Worm (Caenorhabditis elegans) whole organism, L1 larva: ENCODE data around the gene nhr-19.

Source experiments
- C04F5.9 ChIP-seq: sonication (generic microtip); optimal IDR thresholded peaks from 2 replicates; lab custom pipeline; 2016; ENCODE audit warnings: missing genetic modification characterization, missing compliant biosample characterization
- C16A3.4 ChIP-seq: fragments of 150-350 bp; optimal IDR thresholded peaks from 2 replicates; lab custom pipeline; 2014; ENCODE audit warnings: missing biosample characterization, missing genetic modification characterization
- C34B4.2 ChIP-seq: sonication (generic microtip); optimal IDR thresholded peaks from 2 replicates; lab custom pipeline; 2017; ENCODE audit warnings: mild to moderate bottlenecking, missing genetic modification characterization, missing compliant biosample characterization
- Y116A8C.19 ChIP-seq: sonication (generic microtip); optimal IDR thresholded peaks from 2 replicates; lab custom pipeline; 2016; ENCODE audit warnings: missing compliant biosample characterization, missing genetic modification characterization, borderline replicate concordance
- aly-2 ChIP-seq: fragments of 150-350 bp; optimal IDR thresholded peaks from 2 replicates; lab custom pipeline; 2014; ENCODE audit warnings: missing biosample characterization, missing genetic modification characterization
- ama-1 ChIP-seq: fragments of 150-350 bp; optimal IDR thresholded peaks from 2 replicates; lab custom pipeline; 2014
- blmp-1 ChIP-seq: fragments of 150-350 bp; optimal IDR thresholded peaks from 2 replicates; lab custom pipeline; 2014; ENCODE audit warnings: missing biosample characterization, missing genetic modification characterization
- ceh-63 ChIP-seq: fragments of 200-800 bp; sonication (Bioruptor generic); optimal IDR thresholded peaks from 2 replicates; lab custom pipeline; 2018; ENCODE audit warnings: mild to moderate bottlenecking, missing genetic modification characterization, missing compliant biosample characterization
- ceh-8 ChIP-seq: fragments of 200-800 bp; sonication (Bioruptor generic); optimal IDR thresholded peaks from 2 replicates; lab custom pipeline; 2018; ENCODE audit warnings: mild to moderate bottlenecking, missing genetic modification characterization, moderate library complexity, missing compliant biosample characterization
- ceh-82 ChIP-seq, 3 experiments: fragments of 150-350 bp in 1 of 3; sonication (generic microtip) in 2 of 3; optimal IDR thresholded peaks; 2 replicates each; lab custom pipeline; 2014 to 2017; ENCODE audit warnings: missing biosample characterization in 3 of 3, missing genetic modification characterization in 3 of 3
- ceh-88 ChIP-seq: fragments of 200-800 bp; sonication (Bioruptor generic); IDR thresholded peaks from 2 replicates; pipeline ENCODE4 v1.3.6; 2022; ENCODE audit warnings: missing genetic modification characterization, missing compliant biosample characterization
- ceh-90 ChIP-seq: sonication (generic microtip); optimal IDR thresholded peaks from 2 replicates; lab custom pipeline; 2016; ENCODE audit warnings: missing genetic modification characterization, missing compliant biosample characterization
- ces-1 ChIP-seq: fragments of 150-350 bp; optimal IDR thresholded peaks from 2 replicates; lab custom pipeline; 2014; ENCODE audit warnings: missing biosample characterization, missing genetic modification reagents, missing genetic modification characterization
- dpl-1 ChIP-seq, 3 experiments: fragments of 150-350 bp in 2 of 3; sonication (generic microtip) in 1 of 3; optimal IDR thresholded peaks; 2 replicates each; lab custom pipeline; 2014 to 2017; ENCODE audit warnings: missing biosample characterization in 3 of 3, missing genetic modification characterization in 3 of 3, missing genetic modification reagents in 3 of 3
- efl-1 ChIP-seq, 4 experiments: fragments of 150-350 bp; optimal IDR thresholded peaks in 3 of 4; peaks in 1 of 4; 1 replicate in 1 of 4; 2 replicates in 3 of 4; lab custom pipeline; 2014; ENCODE audit warnings: missing biosample characterization in 2 of 4, missing genetic modification characterization in 2 of 4, missing genetic modification reagents in 2 of 4
- egl-13 ChIP-seq: sonication (generic microtip); optimal IDR thresholded peaks from 2 replicates; lab custom pipeline; 2016; ENCODE audit warnings: missing genotype, missing genetic modification reagents, missing genetic modification characterization, missing compliant biosample characterization
- elt-2 ChIP-seq: sonication (generic microtip); optimal IDR thresholded peaks from 2 replicates; lab custom pipeline; 2016; ENCODE audit warnings: missing genetic modification characterization, mild to moderate bottlenecking, inconsistent platforms, missing compliant biosample characterization, missing genetic modification reagents
- fkh-10 ChIP-seq: sonication (generic microtip); optimal IDR thresholded peaks from 2 replicates; lab custom pipeline; 2017; ENCODE audit warnings: missing biosample characterization, missing genetic modification reagents, missing genetic modification characterization
- fkh-8 ChIP-seq: sonication (generic microtip); optimal IDR thresholded peaks from 2 replicates; lab custom pipeline; 2016; ENCODE audit warnings: mild to moderate bottlenecking, missing genetic modification characterization, missing compliant biosample characterization
- fos-1 ChIP-seq: fragments of 150-350 bp; optimal IDR thresholded peaks from 2 replicates; lab custom pipeline; 2014; ENCODE audit warnings: missing biosample characterization, missing genetic modification characterization
- grh-1 ChIP-seq: fragments of 200-800 bp; sonication (Bioruptor generic); IDR thresholded peaks from 2 replicates; pipeline ENCODE4 v1.3.6; 2022; ENCODE audit warnings: missing genetic modification reagents, missing genetic modification characterization, missing compliant biosample characterization
- hlh-4 ChIP-seq: sonication (generic microtip); optimal IDR thresholded peaks from 2 replicates; lab custom pipeline; 2016; ENCODE audit warnings: mild to moderate bottlenecking, missing genetic modification characterization, missing compliant biosample characterization
- hpl-2 ChIP-seq: fragments of 150-350 bp; optimal IDR thresholded peaks from 2 replicates; lab custom pipeline; 2014; ENCODE audit warnings: missing biosample characterization, missing genetic modification reagents, missing genetic modification characterization
- irx-1 ChIP-seq: sonication (generic microtip); optimal IDR thresholded peaks from 2 replicates; lab custom pipeline; 2016; ENCODE audit warnings: missing genetic modification characterization, missing compliant biosample characterization
- lin-14 ChIP-seq: fragments of 200-800 bp; sonication (Bioruptor generic); optimal IDR thresholded peaks from 2 replicates; lab custom pipeline; 2018; ENCODE audit warnings: mild to moderate bottlenecking, missing genetic modification characterization, moderate library complexity, missing compliant biosample characterization
- lin-35 ChIP-seq, 2 experiments: fragments of 150-350 bp; optimal IDR thresholded peaks; 2 replicates each; lab custom pipeline; 2014; ENCODE audit warnings: missing biosample characterization in 2 of 2, missing genetic modification characterization in 2 of 2, missing genetic modification reagents in 2 of 2
- lir-3 ChIP-seq: sonication (generic microtip); optimal IDR thresholded peaks from 2 replicates; lab custom pipeline; 2016; ENCODE audit warnings: mild to moderate bottlenecking, missing genetic modification characterization, moderate library complexity, missing compliant biosample characterization; ENCODE audit not compliant: poor library complexity
- lsy-2 ChIP-seq, 2 experiments: fragments of 150-350 bp; optimal IDR thresholded peaks; 2 replicates each; lab custom pipeline; 2014; ENCODE audit warnings: missing biosample characterization in 2 of 2, missing genetic modification characterization in 2 of 2
- mab-9 ChIP-seq: fragments of 200-800 bp; sonication (Bioruptor generic); IDR thresholded peaks from 2 replicates; pipeline ENCODE4 v1.3.6; 2022; ENCODE audit warnings: missing genetic modification reagents, missing genetic modification characterization, missing compliant biosample characterization
- mep-1 ChIP-seq: fragments of 150-350 bp; optimal IDR thresholded peaks from 2 replicates; lab custom pipeline; 2014; ENCODE audit warnings: missing biosample characterization, missing genetic modification characterization
- nhr-11 ChIP-seq: fragments of 150-350 bp; optimal IDR thresholded peaks from 2 replicates; lab custom pipeline; 2014; ENCODE audit warnings: missing biosample characterization, missing genetic modification characterization
- nhr-20 ChIP-seq: sonication (generic microtip); optimal IDR thresholded peaks from 2 replicates; lab custom pipeline; 2016; ENCODE audit warnings: mild to moderate bottlenecking, missing genetic modification characterization, missing compliant biosample characterization
- nhr-237 ChIP-seq: fragments of 150-350 bp; optimal IDR thresholded peaks from 2 replicates; lab custom pipeline; 2014; ENCODE audit warnings: missing biosample characterization, missing genetic modification characterization
- nhr-76 ChIP-seq: sonication (generic microtip); optimal IDR thresholded peaks from 2 replicates; lab custom pipeline; 2017; ENCODE audit warnings: missing biosample characterization, missing genetic modification characterization
- nhr-77 ChIP-seq: fragments of 150-350 bp; optimal IDR thresholded peaks from 2 replicates; lab custom pipeline; 2014; ENCODE audit warnings: missing biosample characterization, missing genetic modification characterization
- nhr-85 ChIP-seq: sonication (generic microtip); peaks from one replicate; lab custom pipeline; 2016; ENCODE audit warnings: missing genetic modification characterization, inconsistent platforms, missing compliant biosample characterization
- pax-3 ChIP-seq: fragments of 200-800 bp; sonication (Bioruptor generic); optimal IDR thresholded peaks from 2 replicates; lab custom pipeline; 2018; ENCODE audit warnings: mild to moderate bottlenecking, missing genetic modification characterization, moderate library complexity, missing compliant biosample characterization
- pqm-1 ChIP-seq: sonication (generic microtip); optimal IDR thresholded peaks from 3 replicates; lab custom pipeline; 2017; ENCODE audit warnings: missing biosample characterization, missing genetic modification characterization
- rnt-1 ChIP-seq: sonication (generic microtip); optimal IDR thresholded peaks from 2 replicates; lab custom pipeline; 2016; ENCODE audit warnings: mild to moderate bottlenecking, missing genetic modification characterization, moderate library complexity, missing compliant biosample characterization
- skn-1 ChIP-seq: fragments of 150-350 bp; optimal IDR thresholded peaks from 2 replicates; lab custom pipeline; 2014; ENCODE audit warnings: missing biosample characterization, missing genetic modification characterization
- snpc-4 ChIP-seq: fragments of 150-350 bp; optimal IDR thresholded peaks from 2 replicates; lab custom pipeline; 2014; ENCODE audit warnings: missing biosample characterization, missing genetic modification characterization
- snu-23 ChIP-seq: sonication (generic microtip); optimal IDR thresholded peaks from 2 replicates; lab custom pipeline; 2016; ENCODE audit warnings: missing genetic modification characterization, missing compliant biosample characterization
- sup-37 ChIP-seq: fragments of 200-800 bp; sonication (Bioruptor generic); optimal IDR thresholded peaks from 2 replicates; lab custom pipeline; 2018; ENCODE audit warnings: mild to moderate bottlenecking, missing genetic modification characterization, missing compliant biosample characterization
- swsn-7 ChIP-seq: sonication (generic microtip); optimal IDR thresholded peaks from 2 replicates; lab custom pipeline; 2016; ENCODE audit warnings: missing genetic modification characterization, missing compliant biosample characterization
- tbx-2 ChIP-seq: sonication (generic microtip); optimal IDR thresholded peaks from 2 replicates; lab custom pipeline; 2016; ENCODE audit warnings: missing genetic modification characterization, missing compliant biosample characterization
- unc-130 ChIP-seq: fragments of 150-350 bp; optimal IDR thresholded peaks from 2 replicates; lab custom pipeline; 2017; ENCODE audit warnings: missing biosample characterization, missing genetic modification characterization, inconsistent platforms
- unc-30 ChIP-seq: sonication (generic microtip); optimal IDR thresholded peaks from 2 replicates; lab custom pipeline; 2017; ENCODE audit warnings: missing biosample characterization, missing genetic modification characterization
- unc-62 ChIP-seq: fragments of 150-350 bp; optimal IDR thresholded peaks from 2 replicates; lab custom pipeline; 2014; ENCODE audit warnings: missing biosample characterization, missing genetic modification reagents, missing genetic modification characterization
- unc-98 ChIP-seq: fragments of 200-800 bp; sonication (Bioruptor generic); IDR thresholded peaks from 2 replicates; pipeline ENCODE4 v1.3.6; 2022; ENCODE audit warnings: missing genetic modification characterization, missing compliant biosample characterization
- vab-15 ChIP-seq: sonication (generic microtip); optimal IDR thresholded peaks from 2 replicates; lab custom pipeline; 2017; ENCODE audit warnings: missing genotype, mild to moderate bottlenecking, missing genetic modification characterization, missing compliant biosample characterization
- zag-1 ChIP-seq: fragments of 150-350 bp; optimal IDR thresholded peaks from 2 replicates; lab custom pipeline; 2014; ENCODE audit warnings: missing biosample characterization, missing genetic modification characterization

nhr-19 gene

DNA sequence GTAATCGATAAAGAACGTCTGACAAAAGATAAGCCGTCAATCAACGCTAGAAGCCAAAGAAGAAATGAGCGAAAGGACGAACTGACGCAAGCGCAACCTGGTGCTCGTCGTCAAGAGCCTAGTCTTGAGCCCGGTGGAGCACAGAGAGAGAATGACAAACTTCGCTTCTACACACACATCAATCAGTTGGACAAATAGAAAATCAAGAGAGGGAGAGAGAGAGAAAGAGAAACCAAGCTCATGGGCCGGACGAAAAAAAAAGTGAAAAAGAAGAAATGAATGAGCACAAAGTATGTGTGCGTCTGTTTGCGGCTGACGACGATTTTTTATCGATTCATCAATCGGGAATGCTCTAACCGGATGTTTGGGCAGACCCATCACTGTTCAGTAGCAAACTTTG, 15.8 kb upstream of the nhr-19 start (continued):
- TF ChIP-seq lsy-2 (tag; optimal IDR thresholded peaks at IDR 0.05; lab: Kevin White, UChicago): peak; percentile 19 to 55
- no peak for TF ChIP-seq unc-62
- TF ChIP-seq ceh-63 (GFP tag; lab: Kevin White, UChicago): no peak
- no peak for TF ChIP-seq tbx-2
- no peak for TF ChIP-seq pax-3 (tag; lab: Kevin White, UChicago)
- no peak for TF ChIP-seq pqm-1 (tag; lab: Kevin White, UChicago)
- TF ChIP-seq fos-1 (tag; lab: Kevin White, UChicago): no peak
- peak; percentile 2 to 12 for TF ChIP-seq efl-1 (optimal IDR thresholded peaks at IDR 0.05; lab: Kevin White, UChicago)
- TF ChIP-seq efl-1 (GFP tag; optimal IDR thresholded peaks at IDR 0.05 in 1 of 2; lab: Kevin White, UChicago): peak; percentile 17 to 92
- no peak for TF ChIP-seq dpl-1 (GFP tag; optimal IDR thresholded peaks at IDR 0.05; lab: Kevin White, UChicago)
- TF ChIP-seq nhr-11 (tag; lab: Kevin White, UChicago): no peak
- TF ChIP-seq snu-23 (GFP tag; lab: Kevin White, UChicago): peak; percentile 14
- peak in 1 of 2 experiments; percentile 0 for TF ChIP-seq lin-35 (GFP tag; optimal IDR thresholded peaks at IDR 0.05; lab: Kevin White, UChicago)
- no peak for TF ChIP-seq skn-1 (tag; lab: Kevin White, UChicago)
- no peak for TF ChIP-seq fkh-10 (GFP tag; lab: Kevin White, UChicago)
- no peak for TF ChIP-seq hpl-2 (GFP tag; lab: Kevin White, UChicago)
- no peak for TF ChIP-seq lir-3 (tag; lab: Kevin White, UChicago)
- no peak for TF ChIP-seq nhr-20
- no peak for TF ChIP-seq mep-1
- no peak for TF ChIP-seq aly-2
- no peak for TF ChIP-seq nhr-76 (tag; lab: Kevin White, UChicago)
- no peak for TF ChIP-seq ceh-8 (GFP tag; lab: Kevin White, UChicago)
- TF ChIP-seq zag-1 (tag; lab: Kevin White, UChicago): no peak
- TF ChIP-seq hlh-4 (tag; lab: Kevin White, UChicago): no peak
- no peak for TF ChIP-seq ces-1
- TF ChIP-seq C04F5.9 (tag; lab: Kevin White, UChicago): no peak
- no peak for TF ChIP-seq ceh-90 (tag; lab: Kevin White, UChicago)
- peak; percentile 35 for TF ChIP-seq nhr-77 (tag; lab: Kevin White, UChicago)
- TF ChIP-seq ama-1 (lab: Kevin White, UChicago): no peak
- peak; percentile 66 for TF ChIP-seq rnt-1 (tag; lab: Kevin White, UChicago)
- TF ChIP-seq vab-15 (tag; lab: Kevin White, UChicago): no peak
- TF ChIP-seq lin-14 (GFP tag; lab: Kevin White, UChicago): peak; percentile 48
- TF ChIP-seq C16A3.4 (tag; lab: Kevin White, UChicago): peak; percentile 2
- no peak for TF ChIP-seq mab-9
- TF ChIP-seq ceh-88 (GFP tag; lab: Robert Waterston, UW): no peak
- TF ChIP-seq blmp-1 (tag; lab: Kevin White, UChicago): no peak
- no peak for TF ChIP-seq fkh-8 (tag; lab: Kevin White, UChicago)
- no peak for TF ChIP-seq egl-13 (tag; lab: Kevin White, UChicago)

DNA sequence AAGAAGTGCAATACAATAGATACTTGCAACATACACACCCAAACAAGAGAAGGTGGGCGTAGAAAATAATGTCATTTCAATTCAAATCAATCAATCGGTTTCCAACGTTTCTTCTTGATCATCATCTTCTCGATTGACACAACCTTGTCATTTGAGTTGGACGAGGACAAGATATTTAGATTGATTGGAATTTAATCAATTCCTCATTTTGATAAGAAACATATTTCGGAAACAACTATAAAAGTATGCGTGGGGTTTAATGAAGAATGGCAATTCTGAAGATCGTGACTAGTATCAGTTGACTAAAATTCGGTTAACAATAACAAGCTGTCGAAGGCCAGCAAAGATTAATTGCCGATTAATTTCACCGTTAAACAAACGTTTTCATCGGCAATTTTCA, 15.3 kb upstream of the nhr-19 start:
- TF ChIP-seq snpc-4: no peak
- TF ChIP-seq fkh-8 (tag; lab: Kevin White, UChicago): no peak
- no peak for TF ChIP-seq elt-2 (tag; lab: Kevin White, UChicago)
- peak; percentile 37 for TF ChIP-seq vab-15 (tag; lab: Kevin White, UChicago)
- no peak for TF ChIP-seq Y116A8C.19 (tag; lab: Kevin White, UChicago)
- no peak for TF ChIP-seq hpl-2 (GFP tag; lab: Kevin White, UChicago)
- TF ChIP-seq lin-14 (GFP tag; lab: Kevin White, UChicago): peak; percentile 56
- TF ChIP-seq nhr-237 (tag; lab: Kevin White, UChicago): no peak
- no peak for TF ChIP-seq unc-30
- peak; percentile 36 for TF ChIP-seq blmp-1 (tag; lab: Kevin White, UChicago)
- no peak for TF ChIP-seq ceh-88 (GFP tag; lab: Robert Waterston, UW)
- no peak for TF ChIP-seq sup-37 (GFP tag; lab: Kevin White, UChicago)
- TF ChIP-seq lir-3 (tag; lab: Kevin White, UChicago): no peak
- TF ChIP-seq ces-1: no peak
- TF ChIP-seq ceh-82 (tag; optimal IDR thresholded peaks at IDR 0.05; lab: Kevin White, UChicago): no peak
- no peak for TF ChIP-seq unc-62
- no peak for TF ChIP-seq swsn-7 (tag; lab: Kevin White, UChicago)
- peak; percentile 51 for TF ChIP-seq unc-130 (tag; lab: Kevin White, UChicago)
- TF ChIP-seq fkh-10 (GFP tag; lab: Kevin White, UChicago): no peak
- TF ChIP-seq unc-98 (GFP tag; lab: Robert Waterston, UW): no peak
- TF ChIP-seq tbx-2: peak; percentile 10
- peak; percentile 91 for TF ChIP-seq nhr-85 (tag; lab: Kevin White, UChicago)
- TF ChIP-seq C34B4.2 (tag; lab: Kevin White, UChicago): no peak
- peak; percentile 13 for TF ChIP-seq nhr-20
- no peak for TF ChIP-seq grh-1 (GFP tag; lab: Robert Waterston, UW)
- no peak for TF ChIP-seq irx-1
- TF ChIP-seq ceh-8 (GFP tag; lab: Kevin White, UChicago): no peak
- TF ChIP-seq snu-23 (GFP tag; lab: Kevin White, UChicago): peak; percentile 47
- TF ChIP-seq nhr-11 (tag; lab: Kevin White, UChicago): no peak
